Worm (Caenorhabditis elegans): ENCODE data around the gene Y72A10A.1.

The Y72A10A.1 gene

ce11 chrX:6129277-6129676 is 8.9 kb downstream of the Y72A10A.1 start (continued):
- TF ChIP-seq elt-1 (tag; optimal IDR thresholded peaks at IDR 0.05) (no peak), nhr-11 (tag; optimal IDR thresholded peaks at IDR 0.05) (no peak), unc-55 (GFP tag; optimal IDR thresholded peaks at IDR 0.05) (no peak)

DNA sequence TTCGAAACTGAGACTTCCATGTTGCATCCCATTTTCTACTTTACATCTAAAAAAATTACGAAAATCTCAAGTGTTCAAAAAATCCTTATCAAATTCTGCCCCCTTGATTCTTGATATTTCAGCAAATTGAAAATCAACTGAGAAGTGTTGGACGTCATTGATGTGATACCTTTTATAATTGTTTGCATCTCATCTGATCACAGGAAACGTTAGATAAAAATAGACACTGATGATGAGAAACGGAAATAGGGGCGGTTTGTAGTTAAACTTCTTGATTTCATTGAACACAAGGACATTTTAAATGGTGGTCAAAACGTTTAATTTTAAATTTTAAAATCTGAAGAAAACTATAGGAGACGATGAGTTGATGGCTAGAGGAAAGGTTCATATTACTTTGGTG is 9.4 kb downstream of the Y72A10A.1 start:
- TF ChIP-seq lsy-2 (tag; optimal IDR thresholded peaks at IDR 0.05) (no peak), sma-9 (GFP tag; optimal IDR thresholded peaks at IDR 0.05) (peak; percentile 10), sma-9 (tag; optimal IDR thresholded peaks at IDR 0.05) (no peak)

ce11 chrX:6128225-6128686 is 9.9 kb downstream of the Y72A10A.1 start, which contains the start of gene C15H9.9:
Gene C15H9.9, minus strand, starts transcription at chrX:6128275.
- TF ChIP-seq unc-55 (GFP tag; optimal IDR thresholded peaks at IDR 0.05) (peak; percentile 22), blmp-1 (tag; optimal IDR thresholded peaks at IDR 0.05; ENCODE audit: insufficient read depth) (no peak), lsy-2 (tag; optimal IDR thresholded peaks at IDR 0.05) (peak in 1 of 2 experiments; percentile 29), alr-1 (tag; optimal IDR thresholded peaks at IDR 0.05) (no peak), nhr-6 (tag; optimal IDR thresholded peaks at IDR 0.05) (no peak), sem-4 (tag; optimal IDR thresholded peaks at IDR 0.05) (peak; percentile 17), ztf-1 (GFP tag; conservative IDR thresholded peaks at IDR 0.05) (no peak), nhr-129 (tag; optimal IDR thresholded peaks at IDR 0.05) (peak; percentile 58), nhr-12 (tag; optimal IDR thresholded peaks at IDR 0.05) (no peak), mbf-1 (tag; optimal IDR thresholded peaks at IDR 0.05) (no peak), C34F6.9 (tag; optimal IDR thresholded peaks at IDR 0.05) (peak; percentile 47), dmd-4 (tag; optimal IDR thresholded peaks at IDR 0.05) (no peak), zag-1 (tag; optimal IDR thresholded peaks at IDR 0.05) (no peak), sma-9 (GFP tag; optimal IDR thresholded peaks at IDR 0.05) (peak; percentile 24), sma-9 (tag; optimal IDR thresholded peaks at IDR 0.05) (no peak), F13H6.1 (tag; optimal IDR thresholded peaks at IDR 0.05) (peak; percentile 25), nhr-237 (tag; optimal IDR thresholded peaks at IDR 0.05) (no peak), unc-39 (tag; optimal IDR thresholded peaks at IDR 0.05) (no peak)

ce11 chrX:6122026-6122425 is 16.1 kb downstream of the Y72A10A.1 start, which contains the start of gene nnt-1:
Gene nnt-1, plus strand, starts transcription at chrX:6122311.
- TF ChIP-seq sma-9 (GFP tag; optimal IDR thresholded peaks at IDR 0.05) (peak; percentile 12), sma-9 (tag; optimal IDR thresholded peaks at IDR 0.05) (no peak), C34F6.9 (tag; optimal IDR thresholded peaks at IDR 0.05) (peak; percentile 42), nhr-129 (tag; optimal IDR thresholded peaks at IDR 0.05) (peak; percentile 7), nhr-23 (tag; optimal IDR thresholded peaks at IDR 0.05) (no peak), ztf-4 (tag; optimal IDR thresholded peaks at IDR 0.05) (no peak), elt-3 (tag; optimal IDR thresholded peaks at IDR 0.05) (no peak), ztf-11 (tag; optimal IDR thresholded peaks at IDR 0.05) (no peak)

- TF ChIP-seq nhr-11 (tag; optimal IDR thresholded peaks at IDR 0.05) (no peak), unc-39 (tag; optimal IDR thresholded peaks at IDR 0.05) (no peak), nhr-12 (tag; optimal IDR thresholded peaks at IDR 0.05) (no peak), lin-39 (tag; optimal IDR thresholded peaks at IDR 0.05) (no peak), nhr-10 (tag; optimal IDR thresholded peaks at IDR 0.05) (no peak), fos-1 (tag; optimal IDR thresholded peaks at IDR 0.05) (no peak)
Observed at ce11 chrX:6121279-6121678, 16.9 kb downstream of the Y72A10A.1 start.

- TF ChIP-seq unc-55 (GFP tag; optimal IDR thresholded peaks at IDR 0.05), result peak; percentile 50
- TF ChIP-seq fos-1 (tag; optimal IDR thresholded peaks at IDR 0.05), result peak; percentile 64
- TF ChIP-seq sma-9 (GFP tag; optimal IDR thresholded peaks at IDR 0.05), result peak; percentile 42
- TF ChIP-seq sma-9 (tag; optimal IDR thresholded peaks at IDR 0.05), result no peak
- TF ChIP-seq ceh-16 (tag; optimal IDR thresholded peaks at IDR 0.05), result no peak
Observed at ce11 chrX:6118086-6118825, 19.9 kb downstream of the Y72A10A.1 start, which contains the start of gene C15H9.2. Gene C15H9.2, plus strand, starts transcription at chrX:6118526.

ce11 chrX:6115502-6115901 is 22.6 kb downstream of the Y72A10A.1 start, which contains the start of gene C15H9.3:
Gene C15H9.3, plus strand, starts transcription at chrX:6115802.
- TF ChIP-seq ceh-16 (tag; optimal IDR thresholded peaks at IDR 0.05) (no peak), mab-5 (tag; optimal IDR thresholded peaks at IDR 0.05) (no peak), elt-3 (tag; optimal IDR thresholded peaks at IDR 0.05) (no peak), nhr-77 (tag; optimal IDR thresholded peaks at IDR 0.05) (no peak), lin-39 (tag; optimal IDR thresholded peaks at IDR 0.05) (no peak), ztf-4 (tag; optimal IDR thresholded peaks at IDR 0.05) (no peak), lsy-2 (tag; optimal IDR thresholded peaks at IDR 0.05) (no peak), mdl-1 (tag; optimal IDR thresholded peaks at IDR 0.05) (no peak), unc-39 (tag; optimal IDR thresholded peaks at IDR 0.05) (no peak), ceh-82 (tag; optimal IDR thresholded peaks at IDR 0.05) (no peak), gmeb-1 (tag; optimal IDR thresholded peaks at IDR 0.05) (no peak), sma-3 (GFP tag; optimal IDR thresholded peaks at IDR 0.05) (no peak), lin-13 (GFP tag; optimal IDR thresholded peaks at IDR 0.05) (no peak), ztf-11 (tag; optimal IDR thresholded peaks at IDR 0.05) (no peak), crh-2 (tag; optimal IDR thresholded peaks at IDR 0.05) (no peak), skn-1 (tag; optimal IDR thresholded peaks at IDR 0.05) (no peak), C34F6.9 (tag; optimal IDR thresholded peaks at IDR 0.05) (no peak), sma-9 (GFP tag; optimal IDR thresholded peaks at IDR 0.05) (no peak), sma-9 (tag; optimal IDR thresholded peaks at IDR 0.05) (no peak), dmd-4 (tag; optimal IDR thresholded peaks at IDR 0.05) (no peak)

Measured in whole organism, L2 larva.